Worm (Caenorhabditis elegans): ENCODE data around the gene clec-185.

DNA sequence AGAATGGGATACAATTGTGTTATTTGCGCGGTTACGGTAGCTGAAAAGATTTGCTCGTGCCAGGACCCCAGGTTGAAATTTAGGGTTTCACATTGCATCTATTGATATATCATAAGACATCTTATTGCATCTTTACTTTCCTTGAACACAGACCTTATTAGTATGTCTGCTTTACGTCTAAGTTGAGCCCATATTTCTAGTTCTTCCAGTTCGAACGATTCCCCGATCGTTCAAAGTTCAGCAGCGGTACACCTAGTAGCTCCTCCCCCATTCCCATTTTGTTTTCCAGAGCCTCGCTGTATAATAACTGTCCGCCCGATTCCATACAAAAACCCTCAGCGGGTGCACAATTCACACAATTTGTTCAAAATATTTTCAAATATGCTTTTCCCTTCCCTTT is 3.3 kb downstream of the clec-185 start, which contains the start of gene C25G4.17:
- TF ChIP-seq fkh-10 (GFP tag; optimal IDR thresholded peaks at IDR 0.05) (no peak), nhr-23 (tag; optimal IDR thresholded peaks at IDR 0.05) (no peak), aly-2 (tag; optimal IDR thresholded peaks at IDR 0.05) (no peak), daf-12 (tag; optimal IDR thresholded peaks at IDR 0.05) (no peak), elt-2 (tag; optimal IDR thresholded peaks at IDR 0.05) (no peak), ama-1 (optimal IDR thresholded peaks at IDR 0.05) (no peak), zag-1 (tag; optimal IDR thresholded peaks at IDR 0.05) (no peak), nhr-77 (tag; optimal IDR thresholded peaks at IDR 0.05) (no peak), unc-62 (GFP tag; optimal IDR thresholded peaks at IDR 0.05) (no peak), skn-1 (tag; optimal IDR thresholded peaks at IDR 0.05) (no peak)

Data from whole organism, L3 larva.